4 worm cellular contexts compared by ENCODE assay signal in genomic region chrII:11015210-11015609, ce11.
TF ChIP-seq lines count a peak whose summit lies in the region.

No protein-coding gene starts in this region.

TF ChIP-seq in whole organism, L1 larva, 84 proteins besides CTCF, POLR2A, EP300 and RAD21:
- TF ChIP-seq vab-15 (tag; optimal IDR thresholded peaks at IDR 0.05; lab: Kevin White, UChicago) (no peak), C04F5.9 (tag; optimal IDR thresholded peaks at IDR 0.05; lab: Kevin White, UChicago) (no peak), ama-1 (optimal IDR thresholded peaks at IDR 0.05; lab: Kevin White, UChicago) (peak; percentile 32), hlh-4 (tag; optimal IDR thresholded peaks at IDR 0.05; lab: Kevin White, UChicago) (no peak), lsy-2 (tag; optimal IDR thresholded peaks at IDR 0.05; lab: Kevin White, UChicago) (no peak), pqm-1 (tag; optimal IDR thresholded peaks at IDR 0.05; lab: Kevin White, UChicago) (no peak), efl-1 (optimal IDR thresholded peaks at IDR 0.05; lab: Kevin White, UChicago) (peak in 1 of 2 experiments; percentile 13), efl-1 (GFP tag; optimal IDR thresholded peaks at IDR 0.05 in 1 of 2; lab: Kevin White, UChicago) (peak in 1 of 2 experiments; percentile 17), nhr-85 (tag; lab: Kevin White, UChicago) (peak; percentile 22), unc-130 (tag; optimal IDR thresholded peaks at IDR 0.05; lab: Kevin White, UChicago) (no peak), fkh-8 (tag; optimal IDR thresholded peaks at IDR 0.05; lab: Kevin White, UChicago) (no peak), mef-2 (tag; optimal IDR thresholded peaks at IDR 0.05; lab: Kevin White, UChicago) (no peak), F16B12.6 (tag; optimal IDR thresholded peaks at IDR 0.05; lab: Kevin White, UChicago) (no peak), mab-9 (GFP tag; IDR thresholded peaks at IDR 0.05; lab: Robert Waterston, UW) (no peak), fkh-10 (GFP tag; optimal IDR thresholded peaks at IDR 0.05; lab: Kevin White, UChicago) (no peak), lin-35 (GFP tag; optimal IDR thresholded peaks at IDR 0.05; lab: Kevin White, UChicago) (peak in 1 of 2 experiments; percentile 43), elt-3 (tag; optimal IDR thresholded peaks at IDR 0.05; lab: Kevin White, UChicago) (peak in 1 of 6 experiments; percentile 77), grh-1 (GFP tag; IDR thresholded peaks at IDR 0.05; lab: Robert Waterston, UW) (0 out of 2 replicates have a peak, but pooled peaks have one; percentile 7), sptf-1 (tag; optimal IDR thresholded peaks at IDR 0.05; lab: Kevin White, UChicago) (no peak), fkh-4 (tag; optimal IDR thresholded peaks at IDR 0.05; lab: Kevin White, UChicago; ENCODE audit: borderline replicate concordance) (no peak), lin-14 (GFP tag; optimal IDR thresholded peaks at IDR 0.05; lab: Kevin White, UChicago) (peak; percentile 37), lin-13 (GFP tag; optimal IDR thresholded peaks at IDR 0.05; lab: Kevin White, UChicago) (no peak), pag-3 (tag; optimal IDR thresholded peaks at IDR 0.05; lab: Kevin White, UChicago; ENCODE audit: borderline replicate concordance, insufficient read depth) (peak; percentile 11)

TF ChIP-seq in whole organism, L2 larva, 48 proteins besides CTCF, POLR2A, EP300 and RAD21:
- no peak for TF ChIP-seq unc-62 (GFP tag; optimal IDR thresholded peaks at IDR 0.05; lab: Kevin White, UChicago)
- TF ChIP-seq nhr-25 (tag; optimal IDR thresholded peaks at IDR 0.05; lab: Kevin White, UChicago): peak; percentile 73
- no peak for TF ChIP-seq aly-2 (tag; optimal IDR thresholded peaks at IDR 0.05; lab: Kevin White, UChicago)
- peak; percentile 51 for TF ChIP-seq ama-1 (optimal IDR thresholded peaks at IDR 0.05; lab: Kevin White, UChicago)
TF ChIP-seq in whole organism, L2 larva: peak in this region for 2.

TF ChIP-seq in whole organism, L3 larva, 47 proteins besides CTCF, POLR2A, EP300 and RAD21:
- TF ChIP-seq nhr-11 (tag; optimal IDR thresholded peaks at IDR 0.05; lab: Kevin White, UChicago): no peak
- no peak for TF ChIP-seq ztf-4 (tag; optimal IDR thresholded peaks at IDR 0.05; lab: Kevin White, UChicago)
- TF ChIP-seq tbx-2 (tag; optimal IDR thresholded peaks at IDR 0.05; lab: Kevin White, UChicago): no peak
- TF ChIP-seq lsy-12 (tag; optimal IDR thresholded peaks at IDR 0.05; lab: Kevin White, UChicago): no peak
- TF ChIP-seq R02D3.7 (tag; optimal IDR thresholded peaks at IDR 0.05; lab: Kevin White, UChicago): no peak
- TF ChIP-seq eor-1 (tag; optimal IDR thresholded peaks at IDR 0.05; lab: Kevin White, UChicago): no peak
- TF ChIP-seq elt-2 (tag; optimal IDR thresholded peaks at IDR 0.05; lab: Kevin White, UChicago): no peak
- TF ChIP-seq nhr-23 (tag; optimal IDR thresholded peaks at IDR 0.05; lab: Kevin White, UChicago): peak; percentile 6
- TF ChIP-seq fkh-2 (tag; optimal IDR thresholded peaks at IDR 0.05; lab: Kevin White, UChicago): no peak
- no peak for TF ChIP-seq egl-5 (tag; optimal IDR thresholded peaks at IDR 0.05; lab: Kevin White, UChicago)
- no peak for TF ChIP-seq pqm-1 (tag; optimal IDR thresholded peaks at IDR 0.05; lab: Kevin White, UChicago)
- no peak for TF ChIP-seq unc-62 (GFP tag; optimal IDR thresholded peaks at IDR 0.05; lab: Kevin White, UChicago)
- no peak for TF ChIP-seq lin-39 (tag; optimal IDR thresholded peaks at IDR 0.05; lab: Kevin White, UChicago)
- no peak for TF ChIP-seq mdl-1 (tag; optimal IDR thresholded peaks at IDR 0.05; lab: Kevin White, UChicago)
- TF ChIP-seq nhr-77 (tag; optimal IDR thresholded peaks at IDR 0.05; lab: Kevin White, UChicago): no peak
- peak; percentile 7 for TF ChIP-seq nhr-25 (tag; optimal IDR thresholded peaks at IDR 0.05; lab: Kevin White, UChicago)
- no peak for TF ChIP-seq nhr-12 (tag; optimal IDR thresholded peaks at IDR 0.05; lab: Kevin White, UChicago)
- TF ChIP-seq hmg-11 (tag; optimal IDR thresholded peaks at IDR 0.05; lab: Kevin White, UChicago): no peak
- TF ChIP-seq fkh-10 (GFP tag; optimal IDR thresholded peaks at IDR 0.05; lab: Kevin White, UChicago): no peak
- no peak for TF ChIP-seq lin-15B (tag; optimal IDR thresholded peaks at IDR 0.05; lab: Kevin White, UChicago)
- TF ChIP-seq nfya-1 (tag; optimal IDR thresholded peaks at IDR 0.05; lab: Kevin White, UChicago; ENCODE audit: insufficient read depth): no peak
- peak; percentile 39 for TF ChIP-seq elt-1 (tag; optimal IDR thresholded peaks at IDR 0.05; lab: Kevin White, UChicago)
- no peak for TF ChIP-seq sea-2 (GFP tag; optimal IDR thresholded peaks at IDR 0.05; lab: Kevin White, UChicago)
- no peak for TF ChIP-seq mml-1 (tag; optimal IDR thresholded peaks at IDR 0.05; lab: Kevin White, UChicago)
- no peak for TF ChIP-seq nhr-28 (tag; optimal IDR thresholded peaks at IDR 0.05; lab: Kevin White, UChicago)
- TF ChIP-seq zag-1 (tag; optimal IDR thresholded peaks at IDR 0.05; lab: Kevin White, UChicago): no peak
- TF ChIP-seq ceh-82 (tag; optimal IDR thresholded peaks at IDR 0.05; lab: Kevin White, UChicago): no peak
- no peak for TF ChIP-seq elt-3 (tag; optimal IDR thresholded peaks at IDR 0.05; lab: Kevin White, UChicago)
- peak; percentile 50 for TF ChIP-seq ama-1 (optimal IDR thresholded peaks at IDR 0.05; lab: Kevin White, UChicago)
- TF ChIP-seq nhr-76 (tag; optimal IDR thresholded peaks at IDR 0.05; lab: Kevin White, UChicago): no peak
- no peak for TF ChIP-seq ZK546.5 (tag; optimal IDR thresholded peaks at IDR 0.05; lab: Kevin White, UChicago)
- no peak for TF ChIP-seq ceh-16 (tag; optimal IDR thresholded peaks at IDR 0.05; lab: Kevin White, UChicago)
- no peak for TF ChIP-seq unc-39 (tag; optimal IDR thresholded peaks at IDR 0.05; lab: Kevin White, UChicago)
- TF ChIP-seq pha-4 (tag; optimal IDR thresholded peaks at IDR 0.05; lab: Kevin White, UChicago): no peak

TF ChIP-seq in whole organism, L4 larva, 104 proteins besides CTCF, POLR2A, EP300 and RAD21 (continues in another document):
- TF ChIP-seq egl-27 (tag; optimal IDR thresholded peaks at IDR 0.05; lab: Kevin White, UChicago) (no peak), D1046.2 (GFP tag; IDR thresholded peaks at IDR 0.05; lab: Robert Waterston, UW) (no peak), vab-7 (GFP tag; IDR thresholded peaks at IDR 0.05; lab: Robert Waterston, UW) (no peak), Y48G9A.11 (GFP tag; IDR thresholded peaks at IDR 0.05; lab: Robert Waterston, UW) (no peak), daf-8 (GFP tag; IDR thresholded peaks at IDR 0.05; lab: Robert Waterston, UW) (no peak), mxl-3 (GFP tag; optimal IDR thresholded peaks at IDR 0.05; lab: Kevin White, UChicago) (peak; percentile 22), lin-29 (GFP tag; IDR thresholded peaks at IDR 0.05; lab: Robert Waterston, UW) (no peak), dmd-9 (GFP tag; IDR thresholded peaks at IDR 0.05; lab: Robert Waterston, UW) (no peak), ZK337.2 (GFP tag; IDR thresholded peaks at IDR 0.05; lab: Robert Waterston, UW) (no peak), F37D6.2 (tag; optimal IDR thresholded peaks at IDR 0.05; lab: Kevin White, UChicago) (no peak), gei-8 (GFP tag; optimal IDR thresholded peaks at IDR 0.05; lab: Kevin White, UChicago) (no peak), nhr-11 (tag; optimal IDR thresholded peaks at IDR 0.05; lab: Kevin White, UChicago) (no peak), dpl-1 (GFP tag; optimal IDR thresholded peaks at IDR 0.05; lab: Kevin White, UChicago) (no peak), mes-2 (tag; optimal IDR thresholded peaks at IDR 0.05; lab: Kevin White, UChicago; ENCODE audit: poor library complexity, severe bottlenecking) (peak; percentile 16), hlh-11 (tag; optimal IDR thresholded peaks at IDR 0.05; lab: Kevin White, UChicago) (peak; percentile 24), ctbp-1 (GFP tag; IDR thresholded peaks at IDR 0.05; lab: Robert Waterston, UW) (no peak), ces-1 (GFP tag; optimal IDR thresholded peaks at IDR 0.05; lab: Kevin White, UChicago) (no peak), ama-1 (optimal IDR thresholded peaks at IDR 0.05; lab: Kevin White, UChicago) (peak; percentile 77), ztf-11 (tag; optimal IDR thresholded peaks at IDR 0.05; lab: Kevin White, UChicago) (no peak), ceh-44 (GFP tag; IDR thresholded peaks at IDR 0.05; lab: Robert Waterston, UW) (no peak), php-3 (GFP tag; IDR thresholded peaks at IDR 0.05; lab: Robert Waterston, UW) (no peak), lin-38 (GFP tag; IDR thresholded peaks at IDR 0.05; lab: Robert Waterston, UW) (no peak), fkh-10 (GFP tag; optimal IDR thresholded peaks at IDR 0.05; lab: Kevin White, UChicago) (no peak), ceh-82 (tag; optimal IDR thresholded peaks at IDR 0.05; lab: Kevin White, UChicago) (no peak), saeg-2 (GFP tag; IDR thresholded peaks at IDR 0.05; lab: Robert Waterston, UW) (no peak), nhr-25 (tag; optimal IDR thresholded peaks at IDR 0.05; lab: Kevin White, UChicago; ENCODE audit: borderline replicate concordance, insufficient read depth) (no peak), nhr-28 (tag; optimal IDR thresholded peaks at IDR 0.05; lab: Kevin White, UChicago) (peak; percentile 12), lsy-2 (tag; optimal IDR thresholded peaks at IDR 0.05; lab: Kevin White, UChicago) (no peak), F44E2.7 (GFP tag; IDR thresholded peaks at IDR 0.05; lab: Robert Waterston, UW) (no peak), unc-62 (GFP tag; optimal IDR thresholded peaks at IDR 0.05 in 1 of 2; lab: Kevin White, UChicago) (peak in 1 of 2 experiments; percentile 54), unc-62 (tag; optimal IDR thresholded peaks at IDR 0.05; lab: Kevin White, UChicago) (no peak), lin-1 (GFP tag; IDR thresholded peaks at IDR 0.05; lab: Robert Waterston, UW) (no peak), rbr-2 (tag; optimal IDR thresholded peaks at IDR 0.05; lab: Kevin White, UChicago) (no peak), nhr-6 (tag; optimal IDR thresholded peaks at IDR 0.05; lab: Kevin White, UChicago) (no peak), zfp-2 (tag; optimal IDR thresholded peaks at IDR 0.05; lab: Kevin White, UChicago) (no peak), nhr-42 (GFP tag; IDR thresholded peaks at IDR 0.05; lab: Robert Waterston, UW) (no peak), nhr-237 (tag; optimal IDR thresholded peaks at IDR 0.05; lab: Kevin White, UChicago) (no peak), madf-5 (GFP tag; IDR thresholded peaks at IDR 0.05; lab: Robert Waterston, UW) (no peak), pha-4 (GFP tag; IDR thresholded peaks at IDR 0.05; lab: Robert Waterston, UW) (no peak), pha-4 (tag; optimal IDR thresholded peaks at IDR 0.05; lab: Kevin White, UChicago) (no peak), zip-11 (GFP tag; IDR thresholded peaks at IDR 0.05; lab: Robert Waterston, UW) (no peak), madf-9 (GFP tag; conservative IDR thresholded peaks at IDR 0.05; lab: Robert Waterston, UW) (no peak), zag-1 (tag; optimal IDR thresholded peaks at IDR 0.05; lab: Kevin White, UChicago) (no peak)

Comparison
In these comparisons a context has a peak if more than half of its experiments do, and no peak if none do; other contexts are left out.
1. Of the 29 proteins assayed by ChIP-seq in both whole organism, L4 larva and whole organism, L1 larva: peak only in whole organism, L4 larva: nhr-28; only in whole organism, L1 larva: none; in both: ama-1; in neither: 26; mixed calls (peak in some experiments, not most) for 1.